Fruit fly (Drosophila melanogaster) whole organism, wandering third instar larva: ENCODE results near the gene CG5079.
A peak's percentile ranks its signal among the peaks of the same experiment; 100 is the strongest.

ENCODE experiments used
- Abd-B ChIP-seq: fragments of >200 bp; optimal IDR thresholded peaks from 2 replicates; lab custom pipeline; 2017; ENCODE audit warnings: missing biosample characterization, missing genetic modification characterization
- CG32264 ChIP-seq: fragments of 200-800 bp; sonication (Bioruptor generic); optimal IDR thresholded peaks from 2 replicates; lab custom pipeline; 2016; ENCODE audit warnings: missing biosample characterization, missing genetic modification characterization
- CrebA ChIP-seq: fragments of 200-800 bp; sonication (Bioruptor generic); optimal IDR thresholded peaks from 2 replicates; lab custom pipeline; 2016; ENCODE audit warnings: missing biosample characterization, mild to moderate bottlenecking, missing genetic modification characterization, borderline replicate concordance
- Mio ChIP-seq: sonication (Bioruptor generic); optimal IDR thresholded peaks from 2 replicates; lab custom pipeline; 2016; ENCODE audit warnings: missing biosample characterization, missing genetic modification characterization
- Myc ChIP-seq: fragments of >200 bp; optimal IDR thresholded peaks from 2 replicates; lab custom pipeline; 2017
- usp ChIP-seq: fragments of >200 bp; optimal IDR thresholded peaks from 2 replicates; lab custom pipeline; 2017; ENCODE audit warnings: missing biosample characterization, missing genetic modification characterization

DNA sequence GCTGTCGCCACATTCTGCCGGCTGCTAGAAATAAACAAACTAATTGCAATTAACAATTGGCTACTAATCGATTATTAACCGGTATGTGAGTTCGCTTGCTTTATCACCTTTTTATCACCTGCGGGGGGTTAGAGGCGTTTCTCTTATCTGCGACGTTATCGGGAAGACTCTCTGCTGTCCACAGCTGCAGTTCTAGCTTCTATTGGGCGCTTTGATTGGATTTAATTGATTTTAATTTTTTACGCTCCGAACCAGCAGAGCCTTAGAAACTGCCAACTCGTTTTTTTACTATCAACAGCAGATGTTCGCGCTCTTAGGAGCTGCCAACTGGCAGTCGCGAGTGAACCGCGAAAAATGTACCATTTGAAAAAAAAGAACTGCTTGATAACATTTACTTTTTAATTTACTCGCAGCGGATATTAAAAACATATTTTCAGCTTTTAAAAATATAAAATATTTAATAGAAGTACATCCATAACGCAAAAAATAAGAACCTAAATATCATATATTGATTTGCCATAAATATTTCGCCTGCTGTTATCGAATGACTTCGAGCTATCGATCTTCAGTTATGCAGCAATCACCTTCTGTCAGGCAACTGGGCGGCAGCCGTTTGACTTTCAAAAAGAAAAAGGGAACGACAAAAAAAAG, 13.3 kb downstream of the CG5079 start, which contains the start of gene Ssadh:
- TF ChIP-seq CrebA (GFP tag; lab: Kevin White, UChicago) (no peak), usp (GFP tag; lab: Kevin White, UChicago) (no peak), Myc (peak; percentile 19), Abd-B (GFP tag; lab: Kevin White, UChicago) (no peak), Mio (GFP tag; lab: Kevin White, UChicago) (no peak), CG32264 (no peak)
